Worm (Caenorhabditis elegans): ENCODE results near the gene des-2.

ce11 chrV:11412125-11412524 lies 9.4 kb downstream of the des-2 start:
- TF ChIP-seq aha-1 (tag) (no peak), fkh-10 (GFP tag; optimal IDR thresholded peaks at IDR 0.05) (no peak), aly-2 (tag; optimal IDR thresholded peaks at IDR 0.05) (no peak), lsy-2 (tag; optimal IDR thresholded peaks at IDR 0.05) (no peak), daf-12 (tag; optimal IDR thresholded peaks at IDR 0.05) (no peak)

All from whole organism, L4 larva.